Worm (Caenorhabditis elegans): ENCODE results near the gene C26F1.3.

C26F1.3 gene

DNA sequence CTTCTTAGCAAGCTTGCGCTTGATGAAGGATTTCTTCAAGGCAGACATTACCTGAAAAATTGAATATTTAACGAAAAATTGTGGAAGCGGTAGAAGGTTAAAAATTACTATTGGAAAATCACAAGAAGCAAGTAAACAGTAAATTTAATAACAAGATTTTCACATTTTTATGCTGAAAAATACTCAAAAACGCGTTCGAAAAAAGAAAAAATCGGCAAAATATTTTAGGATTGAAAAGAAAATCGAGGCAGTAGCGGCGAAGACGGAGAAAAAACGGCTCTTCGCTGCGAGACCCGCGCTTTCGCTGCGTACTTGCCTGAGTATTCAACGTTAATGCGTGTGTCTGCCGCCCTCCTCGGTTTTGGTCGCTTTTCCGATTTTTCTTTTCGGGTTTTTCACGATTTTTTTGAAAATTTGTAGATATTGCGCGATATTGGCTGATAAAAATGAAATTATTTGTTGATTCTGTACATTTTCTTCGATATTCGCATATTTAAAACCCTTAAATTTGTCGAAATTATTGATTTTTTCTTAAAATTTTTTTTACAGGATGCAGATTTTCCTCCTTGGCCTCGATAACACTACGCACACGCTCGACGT is 971 bp upstream of the C26F1.3 start, which contains the start of the genes rpl-39 and rps-30 (continued):
- no peak for TF ChIP-seq ceh-9 (tag; optimal IDR thresholded peaks at IDR 0.05)
- TF ChIP-seq unc-39 (tag; optimal IDR thresholded peaks at IDR 0.05) = no peak
- TF ChIP-seq sea-2 (GFP tag; optimal IDR thresholded peaks at IDR 0.05) = no peak
- TF ChIP-seq mml-1 (tag; optimal IDR thresholded peaks at IDR 0.05) = no peak
- no peak for TF ChIP-seq ztf-4 (tag; optimal IDR thresholded peaks at IDR 0.05)
- TF ChIP-seq nhr-67 (tag; optimal IDR thresholded peaks at IDR 0.05) = no peak
- peak; percentile 70 for TF ChIP-seq lsy-12 (tag; optimal IDR thresholded peaks at IDR 0.05)
- TF ChIP-seq ZK546.5 (tag; optimal IDR thresholded peaks at IDR 0.05) = no peak
- peak; percentile 53 for TF ChIP-seq nhr-11 (tag; optimal IDR thresholded peaks at IDR 0.05)
- TF ChIP-seq egl-5 (tag; optimal IDR thresholded peaks at IDR 0.05) = no peak
- peak; percentile 54 for TF ChIP-seq nhr-77 (tag; optimal IDR thresholded peaks at IDR 0.05)
- TF ChIP-seq egl-27 (tag; optimal IDR thresholded peaks at IDR 0.05) = no peak
- TF ChIP-seq hmg-11 (tag; optimal IDR thresholded peaks at IDR 0.05) = peak; percentile 89
- TF ChIP-seq nhr-76 (tag; optimal IDR thresholded peaks at IDR 0.05) = no peak
- TF ChIP-seq ceh-16 (tag; optimal IDR thresholded peaks at IDR 0.05) = no peak
- peak; percentile 88 for TF ChIP-seq nhr-23 (tag; optimal IDR thresholded peaks at IDR 0.05)
- TF ChIP-seq fos-1 (tag; optimal IDR thresholded peaks at IDR 0.05) = no peak

DNA sequence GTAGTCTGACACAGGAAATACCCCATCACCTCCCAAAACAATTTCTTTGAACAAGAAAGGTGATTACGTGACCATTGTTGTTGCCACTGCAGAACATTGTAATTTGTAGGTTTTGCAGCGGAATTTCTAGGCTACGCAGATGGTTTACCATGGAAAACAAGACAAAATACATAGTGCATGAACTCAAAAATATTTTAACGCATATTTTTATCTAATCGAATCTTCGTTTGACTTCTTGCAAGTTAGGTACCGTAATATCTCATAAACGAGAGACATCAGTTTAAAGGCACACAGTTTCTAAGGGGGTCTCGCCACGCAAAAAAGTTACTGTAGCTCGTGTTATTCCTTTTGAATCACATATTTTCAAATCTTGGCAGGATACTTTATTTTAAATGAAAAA is 1.9 kb downstream of the C26F1.3 start:
- TF ChIP-seq unc-62 (GFP tag; optimal IDR thresholded peaks at IDR 0.05) = no peak
- TF ChIP-seq nfya-1 (tag; optimal IDR thresholded peaks at IDR 0.05; ENCODE audit: insufficient read depth) = no peak
- TF ChIP-seq ztf-4 (tag; optimal IDR thresholded peaks at IDR 0.05) = no peak
- TF ChIP-seq ceh-28 (tag; optimal IDR thresholded peaks at IDR 0.05) = no peak
- no peak for TF ChIP-seq nhr-28 (tag; optimal IDR thresholded peaks at IDR 0.05)
- TF ChIP-seq zag-1 (tag; optimal IDR thresholded peaks at IDR 0.05) = no peak
- no peak for TF ChIP-seq fkh-2 (tag; optimal IDR thresholded peaks at IDR 0.05)
- TF ChIP-seq egl-27 (tag; optimal IDR thresholded peaks at IDR 0.05) = no peak

DNA sequence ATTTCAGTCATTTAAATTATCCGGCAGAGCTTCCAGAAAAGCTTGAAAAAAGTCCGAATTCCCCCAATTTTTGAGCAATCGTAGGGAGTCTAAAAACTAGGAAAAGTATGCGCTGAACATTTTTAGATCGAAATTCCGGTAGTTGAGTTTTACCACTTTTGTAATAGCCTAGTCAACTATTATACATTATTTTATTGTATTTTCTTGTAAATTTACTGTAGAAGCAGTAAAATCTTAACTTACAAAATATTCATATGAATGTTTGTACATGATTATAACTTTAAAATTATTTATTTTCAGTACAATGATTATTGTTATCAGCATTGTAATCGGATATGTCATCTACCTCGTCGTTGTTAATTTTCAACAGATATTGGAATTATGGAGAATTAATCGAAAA is 4.4 kb downstream of the C26F1.3 start, which contains the start of gene cyp-32A1:
Gene cyp-32A1, plus strand, starts transcription at position 301 of the 400 bp plus-strand sequence.
- no peak for TF ChIP-seq pha-4 (tag; optimal IDR thresholded peaks at IDR 0.05)
- TF ChIP-seq nhr-28 (tag; optimal IDR thresholded peaks at IDR 0.05) = no peak
- no peak for TF ChIP-seq nhr-12 (tag; optimal IDR thresholded peaks at IDR 0.05)
- TF ChIP-seq nhr-67 (tag; optimal IDR thresholded peaks at IDR 0.05) = no peak
- TF ChIP-seq pqm-1 (tag; optimal IDR thresholded peaks at IDR 0.05) = no peak
- no peak for TF ChIP-seq skn-1 (tag; optimal IDR thresholded peaks at IDR 0.05)
- TF ChIP-seq daf-12 (tag; optimal IDR thresholded peaks at IDR 0.05) = no peak
- no peak for TF ChIP-seq mdl-1 (tag; optimal IDR thresholded peaks at IDR 0.05)
- no peak for TF ChIP-seq fkh-2 (tag; optimal IDR thresholded peaks at IDR 0.05)
- TF ChIP-seq zag-1 (tag; optimal IDR thresholded peaks at IDR 0.05) = no peak
- TF ChIP-seq aly-2 (tag; optimal IDR thresholded peaks at IDR 0.05) = no peak

DNA sequence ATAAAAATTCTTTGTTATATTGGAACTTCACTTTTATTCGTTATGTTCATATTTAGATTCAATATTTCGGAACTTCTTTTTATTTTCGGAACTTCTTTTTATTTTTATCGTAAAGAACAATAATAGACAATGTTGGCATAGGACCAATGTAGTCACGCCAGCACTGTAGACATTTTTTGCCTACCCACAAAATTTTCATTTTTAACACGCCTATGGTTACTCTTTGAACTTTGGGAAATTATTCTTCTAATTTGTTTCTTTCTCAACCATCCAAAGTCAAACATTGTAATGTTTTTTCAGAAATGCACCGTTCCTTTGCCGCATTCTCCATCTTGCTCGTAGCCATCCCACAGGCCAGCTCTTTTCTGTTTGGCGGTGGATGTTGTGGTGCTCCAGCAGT is 8.0 kb downstream of the C26F1.3 start, which contains the start of gene C26F1.1:
Gene C26F1.1, plus strand, starts transcription at position 301 of the 400 bp plus-strand sequence.
- TF ChIP-seq elt-2 (tag; optimal IDR thresholded peaks at IDR 0.05) = no peak
- TF ChIP-seq nfya-1 (tag; optimal IDR thresholded peaks at IDR 0.05; ENCODE audit: insufficient read depth) = no peak
- TF ChIP-seq daf-12 (tag; optimal IDR thresholded peaks at IDR 0.05) = no peak
- TF ChIP-seq ztf-4 (tag; optimal IDR thresholded peaks at IDR 0.05) = no peak
- no peak for TF ChIP-seq nhr-76 (tag; optimal IDR thresholded peaks at IDR 0.05)
- TF ChIP-seq elt-3 (tag; optimal IDR thresholded peaks at IDR 0.05) = no peak
- no peak for TF ChIP-seq tbx-2 (tag; optimal IDR thresholded peaks at IDR 0.05)
- no peak for TF ChIP-seq nhr-43 (tag; optimal IDR thresholded peaks at IDR 0.05; ENCODE audit: poor library complexity, severe bottlenecking)

DNA sequence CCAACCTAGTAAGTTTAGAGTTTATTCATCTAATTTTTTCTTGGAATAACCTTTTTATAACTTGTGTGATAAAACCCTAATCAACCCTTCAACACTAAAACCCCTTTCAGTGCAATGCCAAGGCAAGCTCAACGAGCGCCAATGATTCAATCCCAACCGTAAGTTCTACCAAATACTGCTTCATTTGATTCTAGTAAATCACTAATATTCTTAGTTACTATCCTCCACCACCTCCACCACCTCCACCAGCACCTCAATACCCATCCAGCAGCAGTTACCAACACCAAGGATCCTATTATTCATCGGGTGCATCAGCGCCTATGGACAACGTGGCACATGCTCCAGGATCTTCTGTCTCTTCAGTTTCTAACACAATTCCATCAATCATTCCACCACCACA is 8.8 kb downstream of the C26F1.3 start:
- TF ChIP-seq egl-5 (tag; optimal IDR thresholded peaks at IDR 0.05) (no peak), unc-62 (GFP tag; optimal IDR thresholded peaks at IDR 0.05) (no peak), R02D3.7 (tag; optimal IDR thresholded peaks at IDR 0.05) (no peak), nfya-1 (tag; optimal IDR thresholded peaks at IDR 0.05; ENCODE audit: insufficient read depth) (no peak), egl-27 (tag; optimal IDR thresholded peaks at IDR 0.05) (no peak), sea-2 (GFP tag; optimal IDR thresholded peaks at IDR 0.05) (no peak), tbx-2 (tag; optimal IDR thresholded peaks at IDR 0.05) (no peak), elt-1 (tag; optimal IDR thresholded peaks at IDR 0.05) (no peak), ceh-28 (tag; optimal IDR thresholded peaks at IDR 0.05) (no peak), pqm-1 (tag; optimal IDR thresholded peaks at IDR 0.05) (no peak), ztf-11 (tag; optimal IDR thresholded peaks at IDR 0.05) (no peak), nhr-23 (tag; optimal IDR thresholded peaks at IDR 0.05) (no peak), nhr-12 (tag; optimal IDR thresholded peaks at IDR 0.05) (no peak), lin-15B (tag; optimal IDR thresholded peaks at IDR 0.05) (no peak), ceh-82 (tag; optimal IDR thresholded peaks at IDR 0.05) (no peak), lsy-12 (tag; optimal IDR thresholded peaks at IDR 0.05) (no peak), nhr-25 (tag; optimal IDR thresholded peaks at IDR 0.05) (no peak)

Measured in whole organism, L3 larva.